Fruit fly (Drosophila melanogaster) whole organism, embryonic: ENCODE measurements around the gene Agpat4.
A peak's percentile ranks its signal among the peaks of the same experiment; 100 is the strongest.

Experiments used
- Aef1 ChIP-seq: fragments of 200-800 bp; sonication (Bioruptor generic); IDR thresholded peaks from 3 replicates; pipeline ENCODE4 v1.3.6; 2022; ENCODE audit warnings: missing biosample characterization, missing genetic modification characterization
- Atf-2 ChIP-seq: fragments of 200-800 bp; sonication (Bioruptor generic); optimal IDR thresholded peaks from 2 replicates; lab custom pipeline; 2016; ENCODE audit warnings: missing biosample characterization, missing genetic modification characterization
- BEAF-32 ChIP-seq: fragments of 200-800 bp; sonication (Bioruptor generic); optimal IDR thresholded peaks from 3 replicates; lab custom pipeline; 2017; ENCODE audit warnings: missing biosample characterization, missing genetic modification characterization, mild to moderate bottlenecking, moderate library complexity, missing genetic modification reagents
- BtbVII ChIP-seq: fragments of 200-800 bp; sonication (Bioruptor generic); optimal IDR thresholded peaks from 3 replicates; lab custom pipeline; 2017; ENCODE audit warnings: missing biosample characterization, mild to moderate bottlenecking, missing genetic modification characterization
- C15 ChIP-seq: fragments of 200-800 bp; sonication (Bioruptor generic); IDR thresholded peaks from 3 replicates; pipeline ENCODE4 v1.3.6; 2022; ENCODE audit warnings: missing biosample characterization, missing genetic modification characterization
- CG12299 ChIP-seq: fragments of 200-800 bp; sonication (Bioruptor generic); optimal IDR thresholded peaks from 2 replicates; lab custom pipeline; 2018; ENCODE audit warnings: missing biosample characterization, mild to moderate bottlenecking, missing genetic modification characterization
- CG13123 ChIP-seq: fragments of 200-800 bp; sonication (Bioruptor generic); optimal IDR thresholded peaks from 2 replicates; lab custom pipeline; 2016; ENCODE audit warnings: missing biosample characterization, missing genetic modification characterization
- CG13775 ChIP-seq: fragments of 200-800 bp; sonication (Bioruptor generic); optimal IDR thresholded peaks from 3 replicates; lab custom pipeline; 2017; ENCODE audit warnings: missing biosample characterization, mild to moderate bottlenecking, missing genetic modification characterization
- CG17912 ChIP-seq: fragments of 200-800 bp; sonication (Bioruptor generic); optimal IDR thresholded peaks from 2 replicates; lab custom pipeline; 2018; ENCODE audit warnings: missing biosample characterization, mild to moderate bottlenecking, missing genetic modification characterization
- CG18764 ChIP-seq: fragments of 200-800 bp; sonication (Bioruptor generic); optimal IDR thresholded peaks from 3 replicates; lab custom pipeline; 2016; ENCODE audit warnings: missing biosample characterization, missing genetic modification characterization
- CG3407 ChIP-seq: fragments of 200-800 bp; sonication (Bioruptor generic); optimal IDR thresholded peaks from 2 replicates; lab custom pipeline; 2018; ENCODE audit warnings: missing biosample characterization, mild to moderate bottlenecking, missing genetic modification characterization
- CG34224 ChIP-seq: fragments of 200-800 bp; sonication (Bioruptor generic); IDR thresholded peaks from 3 replicates; pipeline ENCODE4 v1.3.6; 2022; ENCODE audit warnings: missing biosample characterization, missing genetic modification characterization; ENCODE audit not compliant: partially characterized antibody
- CG4424 ChIP-seq: fragments of 200-800 bp; sonication (Bioruptor generic); optimal IDR thresholded peaks from 3 replicates; lab custom pipeline; 2016; ENCODE audit warnings: missing biosample characterization, missing genetic modification characterization
- CG6813 ChIP-seq: fragments of 200-800 bp; sonication (Bioruptor generic); optimal IDR thresholded peaks from 2 replicates; lab custom pipeline; 2017; ENCODE audit warnings: missing biosample characterization, missing genetic modification characterization, mild to moderate bottlenecking, moderate library complexity, missing genetic modification reagents
- CG7357 ChIP-seq: fragments of 200-800 bp; sonication (Bioruptor generic); IDR thresholded peaks from 3 replicates; pipeline ENCODE4 v1.3.6; 2022; ENCODE audit warnings: missing biosample characterization, missing genetic modification characterization
- CG7987 ChIP-seq: fragments of 200-800 bp; sonication (Bioruptor generic); optimal IDR thresholded peaks from 2 replicates; lab custom pipeline; 2018; ENCODE audit warnings: missing biosample characterization, mild to moderate bottlenecking, missing genetic modification characterization, moderate library complexity
- CG8281 ChIP-seq: fragments of 200-800 bp; sonication (Bioruptor generic); optimal IDR thresholded peaks from 2 replicates; lab custom pipeline; 2018; ENCODE audit warnings: missing biosample characterization, mild to moderate bottlenecking, missing genetic modification characterization, moderate library complexity
- CG8924 ChIP-seq: fragments of 200-800 bp; optimal IDR thresholded peaks from 3 replicates; lab custom pipeline; 2019; ENCODE audit warnings: missing biosample characterization, mild to moderate bottlenecking, missing genetic modification characterization, moderate library complexity
- CG9437 ChIP-seq: fragments of 200-800 bp; sonication (Bioruptor generic); optimal IDR thresholded peaks from 2 replicates; lab custom pipeline; 2018; ENCODE audit warnings: missing biosample characterization, mild to moderate bottlenecking, missing genetic modification characterization
- CG9727 ChIP-seq: fragments of 200-800 bp; sonication (Bioruptor generic); optimal IDR thresholded peaks from 3 replicates; lab custom pipeline; 2017; ENCODE audit warnings: missing biosample characterization, mild to moderate bottlenecking, missing genetic modification characterization
- CTCF ChIP-seq: fragments of 200-800 bp; sonication (Bioruptor generic); optimal IDR thresholded peaks from 2 replicates; lab custom pipeline; 2017; ENCODE audit warnings: missing biosample characterization, mild to moderate bottlenecking, missing genetic modification characterization, moderate library complexity
- Dad ChIP-seq: fragments of 200-800 bp; sonication (Bioruptor generic); optimal IDR thresholded peaks from 3 replicates; lab custom pipeline; 2016; ENCODE audit warnings: missing biosample characterization, missing genetic modification characterization
- Dref ChIP-seq: fragments of 200-800 bp; sonication (Bioruptor generic); IDR thresholded peaks from 2 replicates; pipeline ENCODE4 v1.3.6; 2022; ENCODE audit warnings: missing biosample characterization, missing genetic modification characterization
- HLH3B ChIP-seq: fragments of 200-800 bp; sonication (Bioruptor generic); IDR thresholded peaks from 2 replicates; pipeline ENCODE4 v1.3.6; 2022; ENCODE audit warnings: missing biosample characterization, missing genetic modification characterization
- MBD-R2 ChIP-seq: fragments of 200-800 bp; sonication (Bioruptor generic); IDR thresholded peaks from 2 replicates; pipeline ENCODE4 v1.3.6; 2022; ENCODE audit warnings: missing biosample characterization, missing genetic modification characterization
- Opbp ChIP-seq: fragments of 200-800 bp; sonication (Bioruptor generic); IDR thresholded peaks from 3 replicates; pipeline ENCODE4 v1.3.6; 2022; ENCODE audit warnings: missing biosample characterization, missing genetic modification characterization; ENCODE audit not compliant: partially characterized antibody
- Ssrp ChIP-seq: fragments of 200-800 bp; sonication (Bioruptor generic); optimal IDR thresholded peaks from 2 replicates; lab custom pipeline; 2018; ENCODE audit warnings: missing biosample characterization, mild to moderate bottlenecking, missing genetic modification characterization, moderate library complexity
- TFAM ChIP-seq: fragments of 200-800 bp; sonication (Bioruptor generic); optimal IDR thresholded peaks from 2 replicates; lab custom pipeline; 2017; ENCODE audit warnings: missing biosample characterization, missing genetic modification characterization, inconsistent platforms
- ap ChIP-seq: fragments of 200-800 bp; sonication (Bioruptor generic); IDR thresholded peaks from 2 replicates; pipeline ENCODE4 v1.3.6; 2022; ENCODE audit warnings: missing biosample characterization, missing genetic modification characterization
- bbx ChIP-seq: fragments of 200-800 bp; sonication (Bioruptor generic); IDR thresholded peaks from 2 replicates; pipeline ENCODE4 v1.3.6; 2022; ENCODE audit warnings: missing biosample characterization, missing genetic modification characterization; ENCODE audit not compliant: partially characterized antibody
- chinmo ChIP-seq: fragments of 200-800 bp; sonication (Bioruptor generic); IDR thresholded peaks from 4 replicates; pipeline ENCODE4 v1.3.6; 2022; ENCODE audit warnings: missing biosample characterization, missing genetic modification characterization; ENCODE audit not compliant: partially characterized antibody
- dmrt99B ChIP-seq: fragments of 200-800 bp; sonication (Bioruptor generic); optimal IDR thresholded peaks from 2 replicates; lab custom pipeline; 2018; ENCODE audit warnings: missing biosample characterization, mild to moderate bottlenecking, missing genetic modification characterization, moderate library complexity
- fu2 ChIP-seq: fragments of 200-800 bp; sonication (Bioruptor generic); optimal IDR thresholded peaks from 2 replicates; lab custom pipeline; 2016; ENCODE audit warnings: missing biosample characterization, missing genetic modification characterization
- grau ChIP-seq: fragments of 200-800 bp; optimal IDR thresholded peaks from 3 replicates; lab custom pipeline; 2019; ENCODE audit warnings: missing biosample characterization, mild to moderate bottlenecking, missing genetic modification characterization, moderate library complexity
- onecut ChIP-seq: fragments of 200-800 bp; sonication (Bioruptor generic); IDR thresholded peaks from 2 replicates; pipeline ENCODE4 v1.3.6; 2022; ENCODE audit warnings: missing biosample characterization, missing genetic modification characterization
- phol ChIP-seq: fragments of 200-800 bp; sonication (Bioruptor generic); optimal IDR thresholded peaks from 3 replicates; lab custom pipeline; 2018; ENCODE audit warnings: missing biosample characterization, mild to moderate bottlenecking, missing genetic modification characterization, moderate library complexity
- prd ChIP-seq, 3 experiments: fragments of >200 bp in 2 of 3; fragments of 200-800 bp in 1 of 3; sonication (Bioruptor generic) in 1 of 3; optimal IDR thresholded peaks in 2 of 3; IDR thresholded peaks in 1 of 3; 2 replicates in 2 of 3; 3 replicates in 1 of 3; pipeline versions ENCODE4 v1.3.6 to Lab custom; 2017 to 2022; ENCODE audit warnings: missing biosample characterization in 1 of 3, missing genetic modification characterization in 1 of 3
- pros ChIP-seq: fragments of 200-800 bp; sonication (Bioruptor generic); optimal IDR thresholded peaks from 3 replicates; lab custom pipeline; 2019; ENCODE audit warnings: missing biosample characterization, mild to moderate bottlenecking, missing genetic modification characterization, moderate library complexity
- schlank ChIP-seq: fragments of 200-800 bp; sonication (Bioruptor generic); optimal IDR thresholded peaks from 2 replicates; lab custom pipeline; 2018; ENCODE audit warnings: missing biosample characterization, mild to moderate bottlenecking, missing genetic modification characterization
- sd ChIP-seq: fragments of 200-800 bp; sonication (Bioruptor generic); optimal IDR thresholded peaks from 3 replicates; lab custom pipeline; 2018; ENCODE audit warnings: missing biosample characterization, mild to moderate bottlenecking, missing genetic modification characterization, moderate library complexity
- sens-2 ChIP-seq: fragments of 200-800 bp; sonication (Bioruptor generic); IDR thresholded peaks from 2 replicates; pipeline ENCODE4 v1.3.6; 2022; ENCODE audit warnings: missing biosample characterization, missing genetic modification characterization
- tll ChIP-seq, 2 experiments: fragments of 200-800 bp in 1 of 2; fragments of >200 bp in 1 of 2; sonication (Bioruptor generic) in 1 of 2; optimal IDR thresholded peaks; 2 replicates each; lab custom pipeline; 2017 to 2019; ENCODE audit warnings: missing biosample characterization in 2 of 2, missing genetic modification characterization in 2 of 2, mild to moderate bottlenecking in 1 of 2, moderate library complexity in 1 of 2
- toy ChIP-seq: fragments of 200-800 bp; sonication (Bioruptor generic); IDR thresholded peaks from 2 replicates; pipeline ENCODE4 v1.3.6; 2022; ENCODE audit warnings: missing biosample characterization, missing genetic modification characterization
- tup ChIP-seq: fragments of 200-800 bp; sonication (Bioruptor generic); optimal IDR thresholded peaks from 2 replicates; lab custom pipeline; 2016; ENCODE audit warnings: missing biosample characterization, mild to moderate bottlenecking, missing genetic modification characterization, moderate library complexity
- tx ChIP-seq: fragments of 200-800 bp; sonication (Bioruptor generic); optimal IDR thresholded peaks from 2 replicates; lab custom pipeline; 2016; ENCODE audit warnings: missing biosample characterization, missing genetic modification characterization
- vvl ChIP-seq: fragments of 200-800 bp; sonication (Bioruptor generic); IDR thresholded peaks from 2 replicates; pipeline ENCODE4 v1.3.6; 2022; ENCODE audit warnings: missing biosample characterization, missing genetic modification characterization
- zen2 ChIP-seq: fragments of 200-800 bp; sonication (Bioruptor generic); IDR thresholded peaks from 3 replicates; pipeline ENCODE4 v1.3.6; 2022; ENCODE audit warnings: missing biosample characterization, missing genetic modification characterization; ENCODE audit not compliant: partially characterized antibody
- zf30C ChIP-seq: fragments of 200-800 bp; sonication (Bioruptor generic); optimal IDR thresholded peaks from 3 replicates; lab custom pipeline; 2018; ENCODE audit warnings: missing biosample characterization, mild to moderate bottlenecking, missing genetic modification characterization

Agpat4 gene

DNA sequence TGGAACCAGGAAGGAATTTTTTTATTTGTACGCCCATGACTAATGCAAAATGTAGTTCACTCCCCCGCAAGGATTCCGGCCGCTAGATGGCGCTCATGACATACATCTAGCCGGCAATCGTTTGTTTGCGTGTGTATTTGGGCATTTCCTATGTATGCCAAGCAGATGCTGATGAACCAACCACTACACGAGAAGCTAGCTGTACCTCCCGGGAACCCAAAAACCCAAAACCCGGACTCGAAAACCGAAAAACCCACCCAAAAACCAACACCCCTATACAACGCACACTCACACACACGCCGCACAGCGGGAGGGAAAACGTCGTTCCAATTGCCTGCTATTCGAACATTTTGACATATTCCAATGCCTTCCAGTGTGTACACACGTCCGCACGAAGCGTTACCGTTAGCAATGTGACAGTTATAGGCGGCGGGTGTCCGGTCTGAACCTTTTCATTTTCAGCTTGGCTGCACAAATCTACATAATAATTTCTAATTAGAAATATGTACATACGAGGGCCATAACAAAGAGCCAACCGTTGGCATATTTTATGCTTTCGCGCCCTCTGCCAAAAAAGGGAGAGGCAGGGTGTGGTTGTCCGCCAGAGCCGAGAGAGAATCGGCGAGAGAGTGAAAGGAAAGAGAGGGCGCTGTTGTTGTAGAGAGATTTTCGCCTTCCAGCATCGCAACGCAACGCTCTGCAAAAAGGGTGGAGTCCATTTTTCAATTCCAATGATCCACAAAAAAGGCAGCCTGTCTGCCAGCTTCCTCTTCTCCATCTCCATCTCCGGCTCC lies 26.6 kb upstream of the Agpat4 start (continued):
- peak; percentile 35 for TF ChIP-seq CG8924 (tag; lab: Kevin White, UChicago)
- no peak for TF ChIP-seq CG8281 (tag; lab: Kevin White, UChicago)
- TF ChIP-seq CG17912 (GFP tag; lab: Kevin White, UChicago): no peak
- TF ChIP-seq CG12299 (tag; lab: Kevin White, UChicago): no peak
- peak; percentile 3 for TF ChIP-seq phol (tag; lab: Kevin White, UChicago)
- TF ChIP-seq Atf-2 (GFP tag; lab: Kevin White, UChicago): no peak
- no peak for TF ChIP-seq tup
- peak; percentile 4 for TF ChIP-seq grau (tag; lab: Kevin White, UChicago)
- TF ChIP-seq chinmo (GFP tag; lab: Robert Waterston, UW): peak; percentile 56; the same call in 1 of the 4 replicates
- 0 out of 2 replicates have a peak, but pooled peaks have one; percentile 13 for TF ChIP-seq MBD-R2
- TF ChIP-seq CTCF (GFP tag; lab: Kevin White, UChicago): peak; percentile 91
- peak; percentile 18 for TF ChIP-seq CG9727
- no peak for TF ChIP-seq BEAF-32 (GFP tag; lab: Kevin White, UChicago)
- no peak for TF ChIP-seq C15 (GFP tag; lab: Robert Waterston, UW)
- TF ChIP-seq zf30C (GFP tag; lab: Kevin White, UChicago): no peak
- no peak for TF ChIP-seq Opbp
- TF ChIP-seq CG9437 (GFP tag; lab: Kevin White, UChicago): no peak
- no peak for TF ChIP-seq Dref (GFP tag; lab: Robert Waterston, UW)
- no peak for TF ChIP-seq Ssrp
- no peak for TF ChIP-seq dmrt99B (tag; lab: Kevin White, UChicago)
- no peak for TF ChIP-seq CG4424 (GFP tag; lab: Kevin White, UChicago)
- TF ChIP-seq zen2 (GFP tag; lab: Robert Waterston, UW): 0 out of 3 replicates have a peak, but pooled peaks have one; percentile 33
- TF ChIP-seq sd: peak; percentile 36
- TF ChIP-seq fu2 (GFP tag; lab: Kevin White, UChicago): no peak
- no peak for TF ChIP-seq CG18764 (GFP tag; lab: Kevin White, UChicago)
- TF ChIP-seq Aef1: no peak
- TF ChIP-seq TFAM: no peak
- no peak for TF ChIP-seq toy (GFP tag; lab: Robert Waterston, UW)
- TF ChIP-seq Dad: no peak
- TF ChIP-seq CG34224 (GFP tag; lab: Robert Waterston, UW): no peak
- TF ChIP-seq ap (GFP tag; lab: Robert Waterston, UW): no peak
- TF ChIP-seq HLH3B (GFP tag; lab: Robert Waterston, UW): no peak
- no peak for TF ChIP-seq schlank (tag; lab: Kevin White, UChicago)
- TF ChIP-seq CG13123 (GFP tag; lab: Kevin White, UChicago): no peak
- TF ChIP-seq CG3407 (GFP tag; lab: Kevin White, UChicago): no peak
- no peak for TF ChIP-seq BtbVII (GFP tag; lab: Kevin White, UChicago)
- no peak for TF ChIP-seq CG7987 (GFP tag; lab: Kevin White, UChicago)
- TF ChIP-seq CG7357: no peak
- TF ChIP-seq bbx (GFP tag; lab: Robert Waterston, UW): 0 out of 2 replicates have a peak, but pooled peaks have one; percentile 28
- TF ChIP-seq prd (optimal IDR thresholded peaks at IDR 0.05; lab: Kevin White, UChicago): no peak
- TF ChIP-seq prd (GFP tag; IDR thresholded peaks at IDR 0.05; lab: Robert Waterston, UW): peak; percentile 8; the same call in 1 of the 3 replicates
- TF ChIP-seq tx (GFP tag; lab: Kevin White, UChicago): no peak
- no peak for TF ChIP-seq tll (GFP tag; optimal IDR thresholded peaks at IDR 0.05; lab: Kevin White, UChicago)
- TF ChIP-seq onecut: no peak
- peak; percentile 55; the same call in 1 of the 2 replicates for TF ChIP-seq vvl (GFP tag; lab: Robert Waterston, UW)
- TF ChIP-seq pros: peak; percentile 64
- TF ChIP-seq CG13775 (GFP tag; lab: Kevin White, UChicago): no peak
- TF ChIP-seq CG6813 (GFP tag; lab: Kevin White, UChicago): no peak
- TF ChIP-seq sens-2 (GFP tag; lab: Robert Waterston, UW): no peak
